Fruit fly (Drosophila melanogaster) whole organism, embryonic: ENCODE data around the gene mib1.

Experiments
- Ada2b ChIP-seq: fragments of 200-800 bp; sonication (Bioruptor generic); IDR thresholded peaks from 2 replicates; pipeline ENCODE4 v1.3.6; 2022; ENCODE audit warnings: missing biosample characterization, missing genetic modification characterization
- Antp ChIP-seq: fragments of 200-800 bp; sonication (Bioruptor generic); optimal IDR thresholded peaks from 3 replicates; lab custom pipeline; 2016; ENCODE audit warnings: missing biosample characterization, missing genetic modification characterization
- Blimp-1 ChIP-seq: fragments of 200-800 bp; sonication (Bioruptor generic); optimal IDR thresholded peaks from 3 replicates; lab custom pipeline; 2018; ENCODE audit warnings: missing biosample characterization, missing genetic modification characterization, mild to moderate bottlenecking, moderate library complexity, missing genetic modification reagents
- CG10462 ChIP-seq: fragments of 200-800 bp; sonication (Bioruptor generic); optimal IDR thresholded peaks from 2 replicates; lab custom pipeline; 2016; ENCODE audit warnings: missing biosample characterization, missing genetic modification characterization
- CG11085 ChIP-seq: fragments of 200-800 bp; sonication (Bioruptor generic); IDR thresholded peaks from 2 replicates; pipeline ENCODE4 v1.3.6; 2022; ENCODE audit warnings: missing biosample characterization, missing genetic modification characterization
- CG12391 ChIP-seq: fragments of 200-800 bp; sonication (Bioruptor generic); optimal IDR thresholded peaks from 3 replicates; lab custom pipeline; 2018; ENCODE audit warnings: missing biosample characterization, mild to moderate bottlenecking, missing genetic modification characterization, moderate library complexity
- CG12659 ChIP-seq: fragments of 200-800 bp; sonication (Bioruptor generic); optimal IDR thresholded peaks from 3 replicates; lab custom pipeline; 2017; ENCODE audit warnings: mild to moderate bottlenecking, missing biosample characterization, missing genetic modification reagents, missing genetic modification characterization
- CG14860 ChIP-seq: fragments of 200-800 bp; sonication (Bioruptor generic); IDR thresholded peaks from 3 replicates; pipeline ENCODE4 v1.3.6; 2022; ENCODE audit warnings: missing biosample characterization, missing genetic modification characterization; ENCODE audit not compliant: partially characterized antibody
- CG17612 ChIP-seq: fragments of 200-800 bp; sonication (Bioruptor generic); IDR thresholded peaks from 2 replicates; pipeline ENCODE4 v1.3.6; 2022; ENCODE audit warnings: missing biosample characterization, missing genetic modification characterization
- CG30020 ChIP-seq: fragments of 200-800 bp; optimal IDR thresholded peaks from 2 replicates; lab custom pipeline; 2019; ENCODE audit warnings: missing biosample characterization, mild to moderate bottlenecking, missing genetic modification characterization, moderate library complexity
- CG33213 ChIP-seq: fragments of 200-800 bp; sonication (Bioruptor generic); optimal IDR thresholded peaks from 3 replicates; lab custom pipeline; 2016; ENCODE audit warnings: missing biosample characterization, missing genetic modification characterization
- CG3726 ChIP-seq: fragments of 200-800 bp; sonication (Bioruptor generic); IDR thresholded peaks from 3 replicates; pipeline ENCODE4, ENCODE4 v1.3.6; 2022; ENCODE audit warnings: missing biosample characterization, missing genetic modification characterization
- CG4820 ChIP-seq: fragments of 200-800 bp; sonication (Bioruptor generic); optimal IDR thresholded peaks from 3 replicates; lab custom pipeline; 2016; ENCODE audit warnings: missing biosample characterization, missing genetic modification characterization
- CG5953 ChIP-seq: fragments of 200-800 bp; sonication (Bioruptor generic); IDR thresholded peaks from 2 replicates; pipeline ENCODE4 v1.3.6; 2022; ENCODE audit warnings: missing biosample characterization, missing genetic modification characterization
- CG8281 ChIP-seq: fragments of 200-800 bp; sonication (Bioruptor generic); optimal IDR thresholded peaks from 2 replicates; lab custom pipeline; 2018; ENCODE audit warnings: missing biosample characterization, mild to moderate bottlenecking, missing genetic modification characterization, moderate library complexity
- CG8290 ChIP-seq, 3 experiments: fragments of 200-800 bp; sonication (Bioruptor generic); optimal IDR thresholded peaks; 2 replicates each; lab custom pipeline; 2016 to 2019; ENCODE audit warnings: missing biosample characterization in 3 of 3, missing genetic modification characterization in 3 of 3, mild to moderate bottlenecking in 2 of 3, moderate library complexity in 1 of 3
- CG8944 ChIP-seq: fragments of 200-800 bp; sonication (Bioruptor generic); optimal IDR thresholded peaks from 3 replicates; lab custom pipeline; 2016; ENCODE audit warnings: missing biosample characterization, missing genetic modification characterization
- CG9727 ChIP-seq: fragments of 200-800 bp; sonication (Bioruptor generic); optimal IDR thresholded peaks from 3 replicates; lab custom pipeline; 2017; ENCODE audit warnings: missing biosample characterization, mild to moderate bottlenecking, missing genetic modification characterization
- Dad ChIP-seq: fragments of 200-800 bp; sonication (Bioruptor generic); optimal IDR thresholded peaks from 3 replicates; lab custom pipeline; 2016; ENCODE audit warnings: missing biosample characterization, missing genetic modification characterization
- Hr51 ChIP-seq, 2 experiments: fragments of 200-800 bp; sonication (Bioruptor generic); optimal IDR thresholded peaks; 2 replicates in 1 of 2; 3 replicates in 1 of 2; lab custom pipeline; 2016 to 2018; ENCODE audit warnings: missing biosample characterization in 2 of 2, missing genetic modification characterization in 2 of 2, mild to moderate bottlenecking in 1 of 2, moderate library complexity in 1 of 2
- Lim3 ChIP-seq: fragments of 200-800 bp; sonication (Bioruptor generic); IDR thresholded peaks from 2 replicates; pipeline ENCODE4 v1.3.6; 2022; ENCODE audit warnings: missing biosample characterization, missing genetic modification characterization
- Lpt ChIP-seq: fragments of >200 bp; optimal IDR thresholded peaks from 2 replicates; lab custom pipeline; 2018; ENCODE audit warnings: missing biosample characterization, missing genetic modification characterization
- Meics ChIP-seq: fragments of 200-800 bp; sonication (Bioruptor generic); optimal IDR thresholded peaks from 2 replicates; lab custom pipeline; 2017; ENCODE audit warnings: missing biosample characterization, mild to moderate bottlenecking, missing genetic modification characterization
- Mes4 ChIP-seq: fragments of 200-800 bp; sonication (Bioruptor generic); optimal IDR thresholded peaks from 2 replicates; lab custom pipeline; 2016; ENCODE audit warnings: missing biosample characterization, missing genetic modification characterization
- Neu2 ChIP-seq: fragments of 200-800 bp; sonication (Bioruptor generic); optimal IDR thresholded peaks from 3 replicates; lab custom pipeline; 2016; ENCODE audit warnings: missing biosample characterization, missing genetic modification characterization, borderline replicate concordance
- Nf-YC ChIP-seq: fragments of 200-800 bp; optimal IDR thresholded peaks from 3 replicates; lab custom pipeline; 2019; ENCODE audit warnings: missing biosample characterization, mild to moderate bottlenecking, missing genetic modification characterization, moderate library complexity
- NfI ChIP-seq: fragments of 200-800 bp; sonication (Bioruptor generic); optimal IDR thresholded peaks from 3 replicates; lab custom pipeline; 2018; ENCODE audit warnings: missing biosample characterization, mild to moderate bottlenecking, missing genetic modification characterization, moderate library complexity
- Pdp1 ChIP-seq, 2 experiments: fragments of 200-800 bp; sonication (Bioruptor generic); optimal IDR thresholded peaks; 3 replicates each; lab custom pipeline; 2016; ENCODE audit warnings: missing biosample characterization in 2 of 2, missing genetic modification characterization in 2 of 2, mild to moderate bottlenecking in 1 of 2, moderate library complexity in 1 of 2
- Scr ChIP-seq: fragments of 200-800 bp; sonication (Bioruptor generic); IDR thresholded peaks from 2 replicates; pipeline ENCODE4 v1.3.6; 2022; ENCODE audit warnings: missing biosample characterization, missing genetic modification characterization; ENCODE audit not compliant: partially characterized antibody
- Sox102F ChIP-seq: fragments of 200-800 bp; sonication (Bioruptor generic); optimal IDR thresholded peaks from 2 replicates; lab custom pipeline; 2018; ENCODE audit warnings: missing biosample characterization, mild to moderate bottlenecking, missing genetic modification characterization, moderate library complexity
- Xbp1 ChIP-seq: fragments of 200-800 bp; sonication (Bioruptor generic); optimal IDR thresholded peaks from 3 replicates; lab custom pipeline; 2016; ENCODE audit warnings: missing biosample characterization, mild to moderate bottlenecking, missing genetic modification characterization
- Xrp1 ChIP-seq: fragments of 200-800 bp; sonication (Bioruptor generic); IDR thresholded peaks from 2 replicates; pipeline ENCODE4 v1.3.6; 2022; ENCODE audit warnings: missing biosample characterization, missing genetic modification characterization
- btn ChIP-seq: fragments of 200-800 bp; sonication (Bioruptor generic); optimal IDR thresholded peaks from 2 replicates; lab custom pipeline; 2016; ENCODE audit warnings: missing biosample characterization, missing genetic modification characterization
- cad ChIP-seq: fragments of >200 bp; optimal IDR thresholded peaks from 2 replicates; lab custom pipeline; 2017; ENCODE audit warnings: missing biosample characterization, missing genetic modification characterization
- cas ChIP-seq: fragments of 200-800 bp; sonication (Bioruptor generic); IDR thresholded peaks from 2 replicates; pipeline ENCODE4 v1.3.6; 2022; ENCODE audit warnings: missing biosample characterization, missing genetic modification characterization
- chm ChIP-seq: fragments of 200-800 bp; sonication (Bioruptor generic); IDR thresholded peaks from 2 replicates; pipeline ENCODE4 v1.3.6; 2022; ENCODE audit warnings: missing biosample characterization, missing genetic modification characterization
- croc ChIP-seq: fragments of 200-800 bp; sonication (Bioruptor generic); conservative IDR thresholded peaks from 3 replicates; pipeline ENCODE4 v1.3.6; 2022; ENCODE audit warnings: missing biosample characterization, missing genetic modification characterization
- hb ChIP-seq: fragments of 200-800 bp; sonication (Bioruptor generic); IDR thresholded peaks from 3 replicates; pipeline ENCODE4 v1.3.6; 2022; ENCODE audit warnings: missing biosample characterization, missing genetic modification characterization; ENCODE audit not compliant: partially characterized antibody
- hbn ChIP-seq: fragments of 200-800 bp; sonication (Bioruptor generic); IDR thresholded peaks from 2 replicates; pipeline ENCODE4 v1.3.6; 2022; ENCODE audit warnings: missing biosample characterization, missing genetic modification characterization; ENCODE audit not compliant: partially characterized antibody
- knrl ChIP-seq: fragments of 200-800 bp; sonication (Bioruptor generic); IDR thresholded peaks from 3 replicates; pipeline ENCODE4 v1.3.6; 2022; ENCODE audit warnings: missing biosample characterization, missing genetic modification characterization; ENCODE audit not compliant: partially characterized antibody
- lilli ChIP-seq: fragments of 200-800 bp; sonication (Bioruptor generic); optimal IDR thresholded peaks from 3 replicates; lab custom pipeline; 2016; ENCODE audit warnings: missing biosample characterization, missing genetic modification characterization
- row ChIP-seq: fragments of 200-800 bp; sonication (Bioruptor generic); IDR thresholded peaks from 3 replicates; pipeline ENCODE4 v1.3.6; 2022; ENCODE audit warnings: missing biosample characterization, missing genetic modification characterization
- sc ChIP-seq, 3 experiments: fragments of >200 bp in 2 of 3; fragments of 200-800 bp in 1 of 3; sonication (Bioruptor generic) in 1 of 3; optimal IDR thresholded peaks; 2 replicates in 2 of 3; 3 replicates in 1 of 3; lab custom pipeline; 2017; ENCODE audit warnings: mild to moderate bottlenecking in 1 of 3, missing biosample characterization in 1 of 3, missing genetic modification characterization in 1 of 3, missing genetic modification reagents in 1 of 3
- sens ChIP-seq: fragments of 200-800 bp; sonication (Bioruptor generic); peaks from one replicate; lab custom pipeline; 2016; ENCODE audit warnings: missing biosample characterization, missing genetic modification characterization
- sens-2 ChIP-seq: fragments of 200-800 bp; sonication (Bioruptor generic); IDR thresholded peaks from 2 replicates; pipeline ENCODE4 v1.3.6; 2022; ENCODE audit warnings: missing biosample characterization, missing genetic modification characterization
- seq ChIP-seq: fragments of 200-800 bp; sonication (Bioruptor generic); IDR thresholded peaks from 2 replicates; pipeline ENCODE4 v1.3.6; 2022; ENCODE audit warnings: missing biosample characterization, missing genetic modification characterization
- ssp ChIP-seq: fragments of 200-800 bp; sonication (Bioruptor generic); IDR thresholded peaks from 2 replicates; pipeline ENCODE4 v1.3.6; 2022; ENCODE audit warnings: missing biosample characterization, missing genetic modification characterization
- vvl ChIP-seq: fragments of 200-800 bp; sonication (Bioruptor generic); IDR thresholded peaks from 2 replicates; pipeline ENCODE4 v1.3.6; 2022; ENCODE audit warnings: missing biosample characterization, missing genetic modification characterization
- wdn ChIP-seq: fragments of 200-800 bp; sonication (Bioruptor generic); IDR thresholded peaks from 2 replicates; pipeline ENCODE4 v1.3.6; 2022; ENCODE audit warnings: missing biosample characterization, missing genetic modification characterization
- wek ChIP-seq: fragments of 200-800 bp; sonication (Bioruptor generic); optimal IDR thresholded peaks from 3 replicates; lab custom pipeline; 2018; ENCODE audit warnings: missing biosample characterization, mild to moderate bottlenecking, missing genetic modification characterization, moderate library complexity

Gene mib1

dm6 chr3L:16050887-16051258 lies 39.3 kb upstream of the mib1 start, which contains the start of gene Diap1 (continued):
- TF ChIP-seq Ada2b (GFP tag; lab: Robert Waterston, UW) (no peak), CG3726 (GFP tag; lab: Robert Waterston, UW) (no peak), Blimp-1 (peak; percentile 15), cad (no peak), Xbp1 (GFP tag; lab: Kevin White, UChicago) (no peak), CG30020 (tag; lab: Kevin White, UChicago) (no peak), hbn (peak; percentile 82), CG11085 (GFP tag; lab: Robert Waterston, UW) (no peak), Meics (GFP tag; lab: Kevin White, UChicago) (no peak), NfI (GFP tag; lab: Kevin White, UChicago) (no peak), sc (optimal IDR thresholded peaks at IDR 0.05; lab: Kevin White, UChicago) (no peak), sc (GFP tag; optimal IDR thresholded peaks at IDR 0.05; lab: Kevin White, UChicago) (no peak), seq (GFP tag; lab: Robert Waterston, UW) (0 out of 2 replicates have a peak, but pooled peaks have one; percentile 3), CG33213 (GFP tag; lab: Kevin White, UChicago) (peak; percentile 41), Mes4 (GFP tag; lab: Kevin White, UChicago) (no peak), CG17612 (GFP tag; lab: Robert Waterston, UW) (no peak), CG8944 (no peak), CG5953 (GFP tag; lab: Robert Waterston, UW) (no peak), chm (no peak), CG10462 (GFP tag; lab: Kevin White, UChicago) (no peak), CG9727 (GFP tag; lab: Kevin White, UChicago) (no peak), wek (GFP tag; lab: Kevin White, UChicago) (no peak), CG12659 (GFP tag; lab: Kevin White, UChicago) (peak; percentile 18), Neu2 (GFP tag; lab: Kevin White, UChicago) (no peak), Sox102F (GFP tag; lab: Kevin White, UChicago) (no peak), sens (GFP tag; lab: Kevin White, UChicago) (peak; percentile 87), croc (GFP tag; lab: Robert Waterston, UW) (no peak), btn (no peak), CG8290 (GFP tag; optimal IDR thresholded peaks at IDR 0.05; lab: Kevin White, UChicago) (peak; percentile 72), CG8290 (tag; optimal IDR thresholded peaks at IDR 0.05; lab: Kevin White, UChicago) (peak in 1 of 2 experiments; percentile 59), cas (GFP tag; lab: Robert Waterston, UW) (no peak), Xrp1 (no peak; the same call in 1 of the 2 replicates), Nf-YC (tag; lab: Kevin White, UChicago) (no peak), CG4820 (GFP tag; lab: Kevin White, UChicago) (no peak), Lim3 (GFP tag; lab: Robert Waterston, UW) (no peak), Lpt (GFP tag; lab: Kevin White, UChicago) (no peak), vvl (GFP tag; lab: Robert Waterston, UW) (peak; percentile 76), lilli (GFP tag; lab: Kevin White, UChicago) (peak; percentile 14), CG14860 (GFP tag; lab: Robert Waterston, UW) (peak; percentile 84), Pdp1 (GFP tag; optimal IDR thresholded peaks at IDR 0.05; lab: Kevin White, UChicago) (peak in 1 of 2 experiments; percentile 17), row (GFP tag; lab: Robert Waterston, UW) (0 out of 3 replicates have a peak, but pooled peaks have one; percentile 36), wdn (no peak), Antp (no peak), sens-2 (GFP tag; lab: Robert Waterston, UW) (no peak), CG8281 (tag; lab: Kevin White, UChicago) (no peak), hb (GFP tag; lab: Robert Waterston, UW) (peak; percentile 89), Dad (GFP tag; lab: Kevin White, UChicago) (peak; percentile 0), CG12391 (tag; lab: Kevin White, UChicago) (no peak), Scr (GFP tag; lab: Robert Waterston, UW) (peak; percentile 86), knrl (GFP tag; lab: Robert Waterston, UW) (peak; percentile 88), ssp (no peak; the same call in none of the 2 replicates), Hr51 (GFP tag; optimal IDR thresholded peaks at IDR 0.05; lab: Kevin White, UChicago) (no peak)
